Fruit fly (Drosophila melanogaster): ENCODE measurements around the gene CG10211.

dm6 chr2L:18562573-18562972 is 45.3 kb downstream of the CG10211 start:
- TF ChIP-seq CG14711 (tag; optimal IDR thresholded peaks at IDR 0.05) (no peak), CG7101 (tag; optimal IDR thresholded peaks at IDR 0.05) (no peak), CG33017 (tag; optimal IDR thresholded peaks at IDR 0.05) (no peak), pad (GFP tag; optimal IDR thresholded peaks at IDR 0.05) (no peak), cnc (optimal IDR thresholded peaks at IDR 0.05) (no peak), Hr96 (GFP tag; optimal IDR thresholded peaks at IDR 0.05) (no peak), CG7045 (GFP tag; optimal IDR thresholded peaks at IDR 0.05) (no peak), CG1620 (GFP tag; optimal IDR thresholded peaks at IDR 0.05) (no peak), Crg-1 (GFP tag; optimal IDR thresholded peaks at IDR 0.05) (no peak), CG5204 (GFP tag; optimal IDR thresholded peaks at IDR 0.05) (no peak), toe (GFP tag; optimal IDR thresholded peaks at IDR 0.05) (no peak), kay (GFP tag; ENCODE audit: borderline replicate concordance) (peak; percentile 33), Clk (GFP tag; optimal IDR thresholded peaks at IDR 0.05) (no peak)

Measured in whole organism, adult.